Worm (Caenorhabditis elegans) whole organism, young adult: ENCODE measurements around the gene K02C4.5.

Experiments
- F57C9.4 ChIP-seq: sonication (generic microtip); optimal IDR thresholded peaks from 2 replicates; lab custom pipeline; 2017; ENCODE audit warnings: mild to moderate bottlenecking, missing genetic modification characterization, missing compliant biosample characterization
- K11D2.4 ChIP-seq: fragments of 200-800 bp; sonication (Bioruptor generic); IDR thresholded peaks from 2 replicates; pipeline ENCODE4 v1.3.6; 2022; ENCODE audit warnings: missing genetic modification reagents, missing genetic modification characterization, missing compliant biosample characterization
- Y67H2A.10 ChIP-seq: fragments of 200-800 bp; sonication (Bioruptor generic); conservative IDR thresholded peaks from 2 replicates; pipeline ENCODE4 v1.3.6; 2022; ENCODE audit warnings: missing genetic modification reagents, missing genetic modification characterization, missing compliant biosample characterization
- Y95B8A.8 ChIP-seq: fragments of 200-800 bp; sonication (Bioruptor generic); IDR thresholded peaks from 2 replicates; pipeline ENCODE4 v1.3.6; 2022; ENCODE audit warnings: missing genetic modification reagents, missing genetic modification characterization, missing compliant biosample characterization
- ZK185.1 ChIP-seq: sonication (generic microtip); optimal IDR thresholded peaks from 2 replicates; lab custom pipeline; 2016; ENCODE audit warnings: mild to moderate bottlenecking, missing genetic modification characterization, missing compliant biosample characterization; ENCODE audit not compliant: poor library complexity, severe bottlenecking
- akir-1 ChIP-seq: fragments of 200-800 bp; sonication (Bioruptor generic); optimal IDR thresholded peaks from 2 replicates; lab custom pipeline; 2018; ENCODE audit warnings: mild to moderate bottlenecking, missing genetic modification characterization, moderate library complexity, missing compliant biosample characterization
- ama-1 ChIP-seq, 3 experiments: fragments of 150-350 bp in 1 of 3; sonication (generic microtip) in 2 of 3; optimal IDR thresholded peaks; 2 replicates each; lab custom pipeline; 2014 to 2018; ENCODE audit warnings: missing biosample characterization in 2 of 3, missing genetic modification characterization in 2 of 3, missing genetic modification reagents in 2 of 3
- aptf-2 ChIP-seq: fragments of 200-800 bp; sonication (Bioruptor generic); conservative IDR thresholded peaks from 2 replicates; pipeline ENCODE4 v1.3.6; 2022; ENCODE audit warnings: missing genetic modification reagents, missing genetic modification characterization, missing compliant biosample characterization
- atf-7 ChIP-seq: sonication (generic microtip); optimal IDR thresholded peaks from 2 replicates; lab custom pipeline; 2017; ENCODE audit warnings: mild to moderate bottlenecking, missing genetic modification characterization, missing compliant biosample characterization
- attf-5 ChIP-seq: fragments of 200-800 bp; sonication (Bioruptor generic); optimal IDR thresholded peaks from 2 replicates; lab custom pipeline; 2018; ENCODE audit warnings: mild to moderate bottlenecking, missing genetic modification characterization, missing compliant biosample characterization
- bed-1 ChIP-seq: fragments of 200-800 bp; sonication (Bioruptor generic); IDR thresholded peaks from 2 replicates; pipeline ENCODE4 v1.3.6; 2022; ENCODE audit warnings: missing genetic modification reagents, missing genetic modification characterization, missing compliant biosample characterization
- ceh-58 ChIP-seq: fragments of 200-800 bp; sonication (Bioruptor generic); IDR thresholded peaks from 2 replicates; pipeline ENCODE4 v1.3.6; 2022; ENCODE audit warnings: missing genetic modification characterization, missing compliant biosample characterization
- dox-1 ChIP-seq: fragments of 200-800 bp; sonication (Bioruptor generic); IDR thresholded peaks from 2 replicates; pipeline ENCODE4 v1.3.6; 2022; ENCODE audit warnings: missing genetic modification reagents, missing genetic modification characterization, missing compliant biosample characterization
- fkh-3 ChIP-seq: sonication (generic microtip); optimal IDR thresholded peaks from 2 replicates; lab custom pipeline; 2016; ENCODE audit warnings: mild to moderate bottlenecking, missing genetic modification characterization, missing compliant biosample characterization
- gei-17 ChIP-seq: fragments of 200-800 bp; sonication (Bioruptor generic); optimal IDR thresholded peaks from 2 replicates; lab custom pipeline; 2018; ENCODE audit warnings: mild to moderate bottlenecking, missing genetic modification characterization, missing compliant biosample characterization
- him-1 ChIP-seq: sonication (generic microtip); optimal IDR thresholded peaks from 2 replicates; lab custom pipeline; 2016; ENCODE audit warnings: missing genotype, missing genetic modification reagents, missing genetic modification characterization, missing compliant biosample characterization
- lin-40 ChIP-seq: sonication (generic microtip); optimal IDR thresholded peaks from 2 replicates; lab custom pipeline; 2016; ENCODE audit warnings: missing genetic modification characterization, mild to moderate bottlenecking, missing compliant biosample characterization, missing genotype, missing genetic modification reagents
- lin-54 ChIP-seq: fragments of 200-800 bp; sonication (Bioruptor generic); optimal IDR thresholded peaks from 2 replicates; lab custom pipeline; 2018; ENCODE audit warnings: mild to moderate bottlenecking, missing genetic modification characterization, missing compliant biosample characterization
- madf-3 ChIP-seq: fragments of 200-800 bp; sonication (Bioruptor generic); IDR thresholded peaks from 2 replicates; pipeline ENCODE4 v1.3.6; 2022; ENCODE audit warnings: missing genetic modification reagents, missing genetic modification characterization, missing compliant biosample characterization
- mel-28 ChIP-seq: sonication (generic microtip); optimal IDR thresholded peaks from 2 replicates; lab custom pipeline; 2016; ENCODE audit warnings: borderline replicate concordance, mild to moderate bottlenecking, missing genetic modification characterization, missing compliant biosample characterization
- nfya-1 ChIP-seq: sonication (generic microtip); optimal IDR thresholded peaks from 2 replicates; lab custom pipeline; 2017; ENCODE audit warnings: antibody characterized with exemption, missing compliant biosample characterization, missing genetic modification characterization, borderline replicate concordance; ENCODE audit not compliant: insufficient read depth
- nhr-179 ChIP-seq: sonication (generic microtip); optimal IDR thresholded peaks from 2 replicates; lab custom pipeline; 2016; ENCODE audit warnings: mild to moderate bottlenecking, missing genetic modification characterization, missing compliant biosample characterization
- nhr-27 ChIP-seq: fragments of 200-800 bp; sonication (Bioruptor generic); optimal IDR thresholded peaks from 2 replicates; lab custom pipeline; 2018; ENCODE audit warnings: mild to moderate bottlenecking, missing genetic modification characterization, moderate library complexity, missing compliant biosample characterization
- pha-4 ChIP-seq: fragments of 150-350 bp; sonication (generic microtip); optimal IDR thresholded peaks from 2 replicates; lab custom pipeline; 2014; ENCODE audit warnings: missing biosample characterization, missing genetic modification reagents, missing genetic modification characterization
- rcor-1 ChIP-seq: fragments of 200-800 bp; sonication (Bioruptor generic); IDR thresholded peaks from 2 replicates; pipeline ENCODE4 v1.3.6; 2022; ENCODE audit warnings: missing genetic modification reagents, missing genetic modification characterization, missing compliant biosample characterization
- rec-8 ChIP-seq, 2 experiments: sonication (generic microtip); optimal IDR thresholded peaks; 2 replicates each; lab custom pipeline; 2016; ENCODE audit warnings: mild to moderate bottlenecking in 2 of 2, missing genetic modification characterization in 2 of 2, missing genetic modification reagents in 2 of 2, missing genotype in 2 of 2, missing biosample characterization in 1 of 2, missing compliant biosample characterization in 1 of 2, moderate library complexity in 1 of 2
- rpc-1 ChIP-seq, 2 experiments: fragments of 150-350 bp in 1 of 2; sonication (generic microtip) in 1 of 2; optimal IDR thresholded peaks; 2 replicates each; lab custom pipeline; 2014 to 2018; ENCODE audit warnings: missing biosample characterization in 1 of 2, missing genetic modification characterization in 1 of 2, missing genetic modification reagents in 1 of 2, missing genotype in 1 of 2
- sdz-38 ChIP-seq: sonication (generic microtip); optimal IDR thresholded peaks from 2 replicates; lab custom pipeline; 2016; ENCODE audit warnings: missing genotype, missing genetic modification characterization, missing compliant biosample characterization
- snpc-1.1 ChIP-seq: sonication (generic microtip); optimal IDR thresholded peaks from 2 replicates; lab custom pipeline; 2017; ENCODE audit warnings: missing genetic modification characterization, mild to moderate bottlenecking, missing compliant biosample characterization, antibody characterized with exemption, moderate library complexity, missing genotype, missing genetic modification reagents; ENCODE audit not compliant: insufficient read depth
- sptf-2 ChIP-seq: fragments of 200-800 bp; sonication (Bioruptor generic); optimal IDR thresholded peaks from 2 replicates; lab custom pipeline; 2018; ENCODE audit warnings: mild to moderate bottlenecking, missing genetic modification characterization, missing compliant biosample characterization
- unc-130 ChIP-seq: sonication (generic microtip); optimal IDR thresholded peaks from 2 replicates; lab custom pipeline; 2016; ENCODE audit warnings: missing genetic modification reagents, missing genetic modification characterization, missing compliant biosample characterization
- unc-62 ChIP-seq: fragments of 150-350 bp; optimal IDR thresholded peaks from 2 replicates; lab custom pipeline; 2014; ENCODE audit warnings: missing biosample characterization, missing genetic modification reagents, missing genetic modification characterization
- zfh-2 ChIP-seq: fragments of 200-800 bp; sonication (Bioruptor generic); conservative IDR thresholded peaks from 2 replicates; pipeline ENCODE4 v1.3.6; 2022; ENCODE audit warnings: missing genetic modification reagents, missing genetic modification characterization, missing compliant biosample characterization
- ztf-18 ChIP-seq: sonication (generic microtip); optimal IDR thresholded peaks from 2 replicates; lab custom pipeline; 2016; ENCODE audit warnings: missing genotype, mild to moderate bottlenecking, missing genetic modification characterization, missing compliant biosample characterization

The K02C4.5 gene

ce11 chrII:8052850-8053249 is 25.4 kb upstream of the K02C4.5 start, which contains the start of gene T05H10.4:
TSS of gene T05H10.4 (plus strand) at chrII:8053150.
- TF ChIP-seq lin-54 (GFP tag; lab: Kevin White, UChicago) = no peak
- no peak for TF ChIP-seq pha-4 (tag; lab: Kevin White, UChicago)
- no peak for TF ChIP-seq Y67H2A.10
- TF ChIP-seq F57C9.4 = no peak
- TF ChIP-seq madf-3 (GFP tag; lab: Robert Waterston, UW) = no peak
- no peak for TF ChIP-seq sdz-38 (tag; lab: Kevin White, UChicago)
- TF ChIP-seq unc-62 (GFP tag; lab: Kevin White, UChicago) = no peak
- TF ChIP-seq ztf-18 (tag; lab: Kevin White, UChicago) = no peak
- no peak for TF ChIP-seq sptf-2 (GFP tag; lab: Kevin White, UChicago)
- no peak for TF ChIP-seq nhr-179 (tag; lab: Kevin White, UChicago)
- TF ChIP-seq bed-1 = no peak
- TF ChIP-seq, all 124 proteins: peak for 0

- TF ChIP-seq ama-1 (optimal IDR thresholded peaks at IDR 0.05; lab: Kevin White, UChicago) (no peak), ama-1 (GFP tag; optimal IDR thresholded peaks at IDR 0.05; lab: Kevin White, UChicago) (no peak), unc-130 (GFP tag; lab: Kevin White, UChicago) (no peak), nfya-1 (tag; lab: Kevin White, UChicago) (no peak), Y95B8A.8 (no peak)
Observed at ce11 chrII:8057911-8058310, 20.3 kb upstream of the K02C4.5 start.

- no peak for TF ChIP-seq him-1 (tag; lab: Kevin White, UChicago)
- TF ChIP-seq rpc-1 (optimal IDR thresholded peaks at IDR 0.05; lab: Kevin White, UChicago) = no peak
- TF ChIP-seq rpc-1 (tag; optimal IDR thresholded peaks at IDR 0.05; lab: Kevin White, UChicago) = no peak
- TF ChIP-seq attf-5 = no peak
- no peak for TF ChIP-seq sptf-2 (GFP tag; lab: Kevin White, UChicago)
- TF ChIP-seq gei-17 (GFP tag; lab: Kevin White, UChicago) = no peak
- no peak for TF ChIP-seq zfh-2
- TF ChIP-seq rec-8 (tag; optimal IDR thresholded peaks at IDR 0.05; lab: Kevin White, UChicago) = no peak
- TF ChIP-seq snpc-1.1 (tag; lab: Kevin White, UChicago) = no peak
- TF ChIP-seq atf-7 (tag; lab: Kevin White, UChicago) = no peak
- TF ChIP-seq ceh-58 (GFP tag; lab: Robert Waterston, UW) = no peak
- TF ChIP-seq dox-1 = no peak
- no peak for TF ChIP-seq aptf-2
- no peak for TF ChIP-seq fkh-3 (tag; lab: Kevin White, UChicago)
Observed at ce11 chrII:8058769-8059168, 19.5 kb upstream of the K02C4.5 start, which contains the start of gene T05H10.8. TSS of gene T05H10.8 (plus strand) at chrII:8059069.

ce11 chrII:8059532-8059931 is 18.7 kb upstream of the K02C4.5 start:
- TF ChIP-seq lin-40 (tag; lab: Kevin White, UChicago) (no peak), K11D2.4 (no peak), mel-28 (tag; lab: Kevin White, UChicago) (no peak), nhr-27 (no peak), rcor-1 (no peak), akir-1 (GFP tag; lab: Kevin White, UChicago) (no peak), nfya-1 (tag; lab: Kevin White, UChicago) (no peak), ceh-58 (GFP tag; lab: Robert Waterston, UW) (no peak), ZK185.1 (no peak), ama-1 (optimal IDR thresholded peaks at IDR 0.05; lab: Kevin White, UChicago) (no peak), ama-1 (GFP tag; optimal IDR thresholded peaks at IDR 0.05; lab: Kevin White, UChicago) (no peak)
